Fruit fly (Drosophila melanogaster) whole organism, embryonic: ENCODE measurements around the gene Ns1.
A peak's percentile ranks its signal among the peaks of the same experiment; 100 is the strongest.

Source experiments
- Atf3 ChIP-seq: fragments of 200-800 bp; sonication (Bioruptor generic); optimal IDR thresholded peaks from 3 replicates; lab custom pipeline; 2016; ENCODE audit warnings: missing biosample characterization, missing genetic modification characterization
- Atf6 ChIP-seq: fragments of 200-800 bp; sonication (Bioruptor generic); IDR thresholded peaks from 2 replicates; pipeline ENCODE4 v1.3.6; 2022; ENCODE audit warnings: missing biosample characterization, missing genetic modification characterization
- Bgb ChIP-seq: fragments of 200-800 bp; sonication (Bioruptor generic); IDR thresholded peaks from 2 replicates; pipeline ENCODE4 v1.3.6; 2022; ENCODE audit warnings: missing biosample characterization, missing genetic modification characterization; ENCODE audit not compliant: partially characterized antibody
- C15 ChIP-seq: fragments of 200-800 bp; sonication (Bioruptor generic); IDR thresholded peaks from 3 replicates; pipeline ENCODE4 v1.3.6; 2022; ENCODE audit warnings: missing biosample characterization, missing genetic modification characterization
- CG1024 ChIP-seq: fragments of 200-800 bp; sonication (Bioruptor generic); IDR thresholded peaks from 2 replicates; pipeline ENCODE4 v1.3.6; 2022; ENCODE audit warnings: missing biosample characterization, missing genetic modification characterization
- CG10267 ChIP-seq: fragments of 200-800 bp; sonication (Bioruptor generic); optimal IDR thresholded peaks from 2 replicates; lab custom pipeline; 2018; ENCODE audit warnings: missing biosample characterization, mild to moderate bottlenecking, missing genetic modification characterization, moderate library complexity
- CG10431 ChIP-seq: fragments of 200-800 bp; sonication (Bioruptor generic); optimal IDR thresholded peaks from 3 replicates; lab custom pipeline; 2018; ENCODE audit warnings: missing biosample characterization, mild to moderate bottlenecking, missing genetic modification characterization
- CG11695 ChIP-seq: fragments of 200-800 bp; sonication (Bioruptor generic); IDR thresholded peaks from 3 replicates; pipeline ENCODE4 v1.3.6; 2022; ENCODE audit warnings: missing biosample characterization, missing genetic modification characterization
- CG12659 ChIP-seq: fragments of 200-800 bp; sonication (Bioruptor generic); optimal IDR thresholded peaks from 3 replicates; lab custom pipeline; 2017; ENCODE audit warnings: mild to moderate bottlenecking, missing biosample characterization, missing genetic modification reagents, missing genetic modification characterization
- CG13624 ChIP-seq: fragments of 200-800 bp; sonication (Bioruptor generic); optimal IDR thresholded peaks from 2 replicates; lab custom pipeline; 2016; ENCODE audit warnings: missing biosample characterization, missing genetic modification characterization
- CG15073 ChIP-seq: fragments of 200-800 bp; sonication (Bioruptor generic); optimal IDR thresholded peaks from 2 replicates; lab custom pipeline; 2016; ENCODE audit warnings: missing biosample characterization, missing genetic modification characterization
- CG17359 ChIP-seq: fragments of 200-800 bp; sonication (Bioruptor generic); optimal IDR thresholded peaks from 3 replicates; lab custom pipeline; 2018; ENCODE audit warnings: missing biosample characterization, mild to moderate bottlenecking, missing genetic modification characterization, moderate library complexity
- CG31365 ChIP-seq: fragments of 200-800 bp; sonication (Bioruptor generic); optimal IDR thresholded peaks from 2 replicates; lab custom pipeline; 2018; ENCODE audit warnings: missing biosample characterization, mild to moderate bottlenecking, missing genetic modification characterization
- CG3281 ChIP-seq: fragments of 200-800 bp; sonication (Bioruptor generic); optimal IDR thresholded peaks from 3 replicates; lab custom pipeline; 2017; ENCODE audit warnings: missing biosample characterization, mild to moderate bottlenecking, missing genetic modification characterization
- CG3847 ChIP-seq: fragments of 200-800 bp; sonication (Bioruptor generic); IDR thresholded peaks from 2 replicates; pipeline ENCODE4 v1.3.6; 2022; ENCODE audit warnings: missing biosample characterization, missing genetic modification characterization
- CG4617 ChIP-seq: fragments of 200-800 bp; sonication (Bioruptor generic); optimal IDR thresholded peaks from 3 replicates; lab custom pipeline; 2016; ENCODE audit warnings: missing biosample characterization, missing genetic modification characterization, borderline replicate concordance
- Dek ChIP-seq: fragments of 200-800 bp; sonication (Bioruptor generic); optimal IDR thresholded peaks from 3 replicates; lab custom pipeline; 2019; ENCODE audit warnings: missing biosample characterization, mild to moderate bottlenecking, missing genetic modification characterization, moderate library complexity
- Dip3 ChIP-seq: fragments of 200-800 bp; sonication (Bioruptor generic); optimal IDR thresholded peaks from 3 replicates; lab custom pipeline; 2016; ENCODE audit warnings: missing biosample characterization, missing genetic modification characterization
- Dp ChIP-seq: fragments of 200-800 bp; sonication (Bioruptor generic); optimal IDR thresholded peaks from 2 replicates; lab custom pipeline; 2018; ENCODE audit warnings: missing biosample characterization, mild to moderate bottlenecking, missing genetic modification characterization, moderate library complexity
- Fer2 ChIP-seq: fragments of 200-800 bp; sonication (Bioruptor generic); optimal IDR thresholded peaks from 2 replicates; lab custom pipeline; 2018; ENCODE audit warnings: missing biosample characterization, mild to moderate bottlenecking, missing genetic modification characterization, moderate library complexity
- H15 ChIP-seq: fragments of 200-800 bp; sonication (Bioruptor generic); IDR thresholded peaks from 3 replicates; pipeline ENCODE4 v1.3.6; 2022; ENCODE audit warnings: missing biosample characterization, missing genetic modification characterization
- HLH3B ChIP-seq: fragments of 200-800 bp; sonication (Bioruptor generic); IDR thresholded peaks from 2 replicates; pipeline ENCODE4 v1.3.6; 2022; ENCODE audit warnings: missing biosample characterization, missing genetic modification characterization
- Hr3 ChIP-seq: fragments of 200-800 bp; sonication (Bioruptor generic); optimal IDR thresholded peaks from 3 replicates; lab custom pipeline; 2016; ENCODE audit warnings: missing biosample characterization, missing genetic modification characterization
- Hr78 ChIP-seq, 2 experiments: fragments of 200-800 bp in 1 of 2; fragments of >200 bp in 1 of 2; sonication (Bioruptor generic) in 1 of 2; optimal IDR thresholded peaks; 2 replicates each; lab custom pipeline; 2017 to 2019; ENCODE audit warnings: missing biosample characterization in 2 of 2, missing genetic modification characterization in 2 of 2, mild to moderate bottlenecking in 1 of 2, moderate library complexity in 1 of 2
- Mad ChIP-seq: fragments of 200-800 bp; sonication (Bioruptor generic); optimal IDR thresholded peaks from 2 replicates; lab custom pipeline; 2016; ENCODE audit warnings: missing biosample characterization, missing genetic modification characterization
- NFAT ChIP-seq: fragments of 200-800 bp; sonication (Bioruptor generic); IDR thresholded peaks from 2 replicates; pipeline ENCODE4 v1.3.6; 2022; ENCODE audit warnings: missing biosample characterization, missing genetic modification characterization
- Opbp ChIP-seq: fragments of 200-800 bp; sonication (Bioruptor generic); IDR thresholded peaks from 3 replicates; pipeline ENCODE4 v1.3.6; 2022; ENCODE audit warnings: missing biosample characterization, missing genetic modification characterization; ENCODE audit not compliant: partially characterized antibody
- Six4 ChIP-seq: fragments of 200-800 bp; sonication (Bioruptor generic); optimal IDR thresholded peaks from 2 replicates; lab custom pipeline; 2016; ENCODE audit warnings: missing biosample characterization, missing genetic modification characterization
- Sry-β ChIP-seq: fragments of 200-800 bp; sonication (Bioruptor generic); optimal IDR thresholded peaks from 2 replicates; lab custom pipeline; 2018; ENCODE audit warnings: missing biosample characterization, mild to moderate bottlenecking, missing genetic modification characterization, moderate library complexity
- Sry-δ ChIP-seq: fragments of 200-800 bp; sonication (Bioruptor generic); optimal IDR thresholded peaks from 2 replicates; lab custom pipeline; 2016; ENCODE audit warnings: missing biosample characterization, missing genetic modification characterization
- bcd ChIP-seq: fragments of 200-800 bp; sonication (Bioruptor generic); optimal IDR thresholded peaks from 2 replicates; lab custom pipeline; 2017; ENCODE audit warnings: missing biosample characterization, mild to moderate bottlenecking, missing genetic modification characterization
- cg ChIP-seq: fragments of 200-800 bp; sonication (Bioruptor generic); optimal IDR thresholded peaks from 3 replicates; lab custom pipeline; 2019; ENCODE audit warnings: missing biosample characterization, mild to moderate bottlenecking, missing genetic modification characterization, moderate library complexity
- crp ChIP-seq, 2 experiments: fragments of 200-800 bp; sonication (Bioruptor generic); optimal IDR thresholded peaks; 2 replicates in 1 of 2; 3 replicates in 1 of 2; lab custom pipeline; 2017; ENCODE audit warnings: missing biosample characterization in 2 of 2, missing genetic modification characterization in 2 of 2, mild to moderate bottlenecking in 1 of 2, moderate library complexity in 1 of 2
- dan ChIP-seq: fragments of 200-800 bp; sonication (Bioruptor generic); IDR thresholded peaks from 2 replicates; pipeline ENCODE4 v1.3.6; 2022; ENCODE audit warnings: missing biosample characterization, missing genetic modification characterization
- danr ChIP-seq: fragments of 200-800 bp; sonication (Bioruptor generic); IDR thresholded peaks from 2 replicates; pipeline ENCODE4 v1.3.6; 2022; ENCODE audit warnings: missing biosample characterization, missing genetic modification characterization
- ems ChIP-seq: fragments of 200-800 bp; sonication (Bioruptor generic); optimal IDR thresholded peaks from 3 replicates; lab custom pipeline; 2016; ENCODE audit warnings: missing biosample characterization, missing genetic modification characterization
- en ChIP-seq: fragments of 200-800 bp; sonication (Bioruptor generic); optimal IDR thresholded peaks from 2 replicates; lab custom pipeline; 2016; ENCODE audit warnings: missing biosample characterization, missing genetic modification characterization
- fd96Cb ChIP-seq: fragments of 200-800 bp; sonication (Bioruptor generic); optimal IDR thresholded peaks from 2 replicates; lab custom pipeline; 2018; ENCODE audit warnings: missing biosample characterization, mild to moderate bottlenecking, missing genetic modification characterization, moderate library complexity
- fru ChIP-seq: fragments of >200 bp; optimal IDR thresholded peaks from 2 replicates; lab custom pipeline; 2017
- gcm2 ChIP-seq: fragments of 200-800 bp; sonication (Bioruptor generic); optimal IDR thresholded peaks from 2 replicates; lab custom pipeline; 2016; ENCODE audit warnings: missing biosample characterization, missing genetic modification characterization
- gem ChIP-seq: fragments of 200-800 bp; sonication (Bioruptor generic); optimal IDR thresholded peaks from 2 replicates; lab custom pipeline; 2019; ENCODE audit warnings: missing biosample characterization, mild to moderate bottlenecking, missing genetic modification characterization, moderate library complexity
- jing ChIP-seq: fragments of 200-800 bp; sonication (Bioruptor generic); optimal IDR thresholded peaks from 2 replicates; lab custom pipeline; 2018; ENCODE audit warnings: missing biosample characterization, mild to moderate bottlenecking, missing genetic modification characterization
- kah ChIP-seq: fragments of 200-800 bp; sonication (Bioruptor generic); optimal IDR thresholded peaks from 2 replicates; lab custom pipeline; 2018; ENCODE audit warnings: missing biosample characterization, mild to moderate bottlenecking, missing genetic modification characterization
- nau ChIP-seq: fragments of 200-800 bp; sonication (Bioruptor generic); optimal IDR thresholded peaks from 3 replicates; lab custom pipeline; 2017; ENCODE audit warnings: missing biosample characterization, mild to moderate bottlenecking, missing genetic modification characterization, missing genetic modification reagents
- nmo ChIP-seq: fragments of 200-800 bp; sonication (Bioruptor generic); optimal IDR thresholded peaks from 2 replicates; lab custom pipeline; 2018; ENCODE audit warnings: missing biosample characterization, mild to moderate bottlenecking, missing genetic modification characterization, moderate library complexity
- run ChIP-seq: fragments of 200-800 bp; sonication (Bioruptor generic); optimal IDR thresholded peaks from 3 replicates; lab custom pipeline; 2018; ENCODE audit warnings: missing biosample characterization, mild to moderate bottlenecking, missing genetic modification characterization
- usp ChIP-seq: fragments of >200 bp; optimal IDR thresholded peaks from 2 replicates; lab custom pipeline; 2017; ENCODE audit warnings: missing biosample characterization, missing genetic modification characterization
- vvl ChIP-seq: fragments of 200-800 bp; sonication (Bioruptor generic); IDR thresholded peaks from 2 replicates; pipeline ENCODE4 v1.3.6; 2022; ENCODE audit warnings: missing biosample characterization, missing genetic modification characterization
- zen ChIP-seq: fragments of 200-800 bp; sonication (Bioruptor generic); optimal IDR thresholded peaks from 3 replicates; lab custom pipeline; 2018; ENCODE audit warnings: missing biosample characterization, mild to moderate bottlenecking, missing genetic modification characterization, moderate library complexity

The Ns1 gene

dm6 chr3R:17080666-17081358 lies 8.3 kb upstream of the Ns1 start (continued):
- TF ChIP-seq zen (tag; lab: Kevin White, UChicago): peak; percentile 82
- peak; percentile 93 for TF ChIP-seq Atf6
- TF ChIP-seq CG11695: peak; percentile 98
- TF ChIP-seq CG4617: peak; percentile 74
- TF ChIP-seq jing (GFP tag; lab: Kevin White, UChicago): peak; percentile 86
- peak; percentile 96 for TF ChIP-seq bcd (GFP tag; lab: Kevin White, UChicago)
- peak; percentile 53 for TF ChIP-seq Sry-β (GFP tag; lab: Kevin White, UChicago)
- TF ChIP-seq CG31365 (tag; lab: Kevin White, UChicago): peak; percentile 80
- peak; percentile 84 for TF ChIP-seq gcm2 (GFP tag; lab: Kevin White, UChicago)
- TF ChIP-seq danr (GFP tag; lab: Robert Waterston, UW): peak; percentile 92
- TF ChIP-seq CG3847 (GFP tag; lab: Robert Waterston, UW): peak; percentile 88
- TF ChIP-seq NFAT (GFP tag; lab: Robert Waterston, UW): peak; percentile 85
- TF ChIP-seq CG12659 (GFP tag; lab: Kevin White, UChicago): peak; percentile 97
- peak; percentile 93 for TF ChIP-seq HLH3B (GFP tag; lab: Robert Waterston, UW)
- TF ChIP-seq gem: peak; percentile 98
- TF ChIP-seq usp: no peak
- TF ChIP-seq kah (GFP tag; lab: Kevin White, UChicago): peak; percentile 90
- TF ChIP-seq Hr78 (GFP tag; optimal IDR thresholded peaks at IDR 0.05; lab: Kevin White, UChicago): peak in 1 of 2 experiments; percentile 91
- no peak for TF ChIP-seq fru (lab: Kevin White, UChicago)
- TF ChIP-seq Fer2 (tag; lab: Kevin White, UChicago): peak; percentile 69
- TF ChIP-seq H15: peak; percentile 89
- peak; percentile 26 for TF ChIP-seq cg (GFP tag; lab: Kevin White, UChicago)
- TF ChIP-seq Six4: peak; percentile 94
- peak; percentile 90 for TF ChIP-seq CG10431 (GFP tag; lab: Kevin White, UChicago)
- TF ChIP-seq dan: 0 out of 2 replicates have a peak, but pooled peaks have one; percentile 35
- TF ChIP-seq fd96Cb: peak; percentile 94
- peak; percentile 97 for TF ChIP-seq nau (GFP tag; lab: Kevin White, UChicago)
- peak; percentile 95 for TF ChIP-seq CG3281 (GFP tag; lab: Kevin White, UChicago)
- no peak for TF ChIP-seq Opbp (GFP tag; lab: Robert Waterston, UW)
- peak in 1 of 2 experiments; percentile 53 for TF ChIP-seq crp (GFP tag; optimal IDR thresholded peaks at IDR 0.05; lab: Kevin White, UChicago)
- TF ChIP-seq Atf3: peak; percentile 85
- peak; percentile 96 for TF ChIP-seq vvl (GFP tag; lab: Robert Waterston, UW)
- TF ChIP-seq Bgb (GFP tag; lab: Robert Waterston, UW): no peak
- no peak for TF ChIP-seq Sry-δ (GFP tag; lab: Kevin White, UChicago)
- TF ChIP-seq Dek (tag; lab: Kevin White, UChicago): peak; percentile 92
- TF ChIP-seq CG15073 (GFP tag; lab: Kevin White, UChicago): peak; percentile 98
- TF ChIP-seq ems: peak; percentile 92
- TF ChIP-seq CG10267 (tag; lab: Kevin White, UChicago): peak; percentile 90
- peak; percentile 95 for TF ChIP-seq run (tag; lab: Kevin White, UChicago)
- peak; percentile 69 for TF ChIP-seq CG1024
- peak; percentile 88 for TF ChIP-seq Dip3
- peak; percentile 95 for TF ChIP-seq CG17359
- no peak for TF ChIP-seq Dp (GFP tag; lab: Kevin White, UChicago)
- TF ChIP-seq C15 (GFP tag; lab: Robert Waterston, UW): peak; percentile 73; the same call in 2 of the 3 replicates
- TF ChIP-seq Mad: peak; percentile 87
- TF ChIP-seq CG13624 (GFP tag; lab: Kevin White, UChicago): peak; percentile 92
- TF ChIP-seq en (GFP tag; lab: Kevin White, UChicago): peak; percentile 80
- TF ChIP-seq Hr3: peak; percentile 95
- peak; percentile 97 for TF ChIP-seq nmo
